Worm (Caenorhabditis elegans) whole organism, L2 larva: Measurements from ENCODE around the gene soap-1.

ENCODE experiments used
- C34F6.9 ChIP-seq: fragments of 150-350 bp; optimal IDR thresholded peaks from 2 replicates; lab custom pipeline; 2014; ENCODE audit warnings: missing biosample characterization, missing genetic modification characterization
- F13H6.1 ChIP-seq: sonication (generic microtip); optimal IDR thresholded peaks from 2 replicates; lab custom pipeline; 2016; ENCODE audit warnings: missing genetic modification characterization, missing compliant biosample characterization
- R02D3.7 ChIP-seq: fragments of 150-350 bp; optimal IDR thresholded peaks from 2 replicates; lab custom pipeline; 2014; ENCODE audit warnings: missing biosample characterization, missing genetic modification characterization
- Y55F3AM.14 ChIP-seq: fragments of 200-800 bp; sonication (Bioruptor generic); optimal IDR thresholded peaks from 2 replicates; lab custom pipeline; 2018; ENCODE audit warnings: mild to moderate bottlenecking, missing genetic modification characterization, missing compliant biosample characterization
- ZK546.5 ChIP-seq: sonication (generic microtip); optimal IDR thresholded peaks from 2 replicates; lab custom pipeline; 2017; ENCODE audit warnings: missing biosample characterization, missing genetic modification characterization
- alr-1 ChIP-seq: fragments of 150-350 bp; optimal IDR thresholded peaks from 2 replicates; lab custom pipeline; 2014; ENCODE audit warnings: missing biosample characterization, missing genetic modification characterization
- aly-2 ChIP-seq: fragments of 150-350 bp; optimal IDR thresholded peaks from 2 replicates; lab custom pipeline; 2014; ENCODE audit warnings: missing biosample characterization, missing genetic modification characterization
- ama-1 ChIP-seq: fragments of 150-350 bp; optimal IDR thresholded peaks from 2 replicates; lab custom pipeline; 2018; ENCODE audit warnings: inconsistent platforms
- blmp-1 ChIP-seq: sonication (generic microtip); optimal IDR thresholded peaks from 2 replicates; lab custom pipeline; 2017; ENCODE audit warnings: missing genetic modification characterization, mild to moderate bottlenecking, missing compliant biosample characterization, antibody characterized with exemption, moderate library complexity; ENCODE audit not compliant: insufficient read depth
- ceh-16 ChIP-seq: fragments of 150-350 bp; optimal IDR thresholded peaks from 2 replicates; lab custom pipeline; 2014; ENCODE audit warnings: missing biosample characterization, missing genetic modification characterization
- ceh-82 ChIP-seq: fragments of 150-350 bp; optimal IDR thresholded peaks from 2 replicates; lab custom pipeline; 2014; ENCODE audit warnings: missing biosample characterization, missing genetic modification characterization
- crh-2 ChIP-seq: sonication (generic microtip); optimal IDR thresholded peaks from 2 replicates; lab custom pipeline; 2017; ENCODE audit warnings: missing biosample characterization, missing genetic modification characterization
- dmd-4 ChIP-seq: sonication (generic microtip); optimal IDR thresholded peaks from 2 replicates; lab custom pipeline; 2017; ENCODE audit warnings: missing biosample characterization, missing genetic modification characterization
- egl-27 ChIP-seq: sonication (generic microtip); optimal IDR thresholded peaks from 3 replicates; lab custom pipeline; 2017; ENCODE audit warnings: missing biosample characterization, missing genetic modification reagents, missing genetic modification characterization
- elt-1 ChIP-seq: fragments of 150-350 bp; optimal IDR thresholded peaks from 2 replicates; lab custom pipeline; 2014; ENCODE audit warnings: missing biosample characterization, missing genetic modification characterization
- elt-3 ChIP-seq: sonication (generic microtip); optimal IDR thresholded peaks from 2 replicates; lab custom pipeline; 2017; ENCODE audit warnings: missing biosample characterization, missing genetic modification characterization
- fos-1 ChIP-seq: fragments of 150-350 bp; optimal IDR thresholded peaks from 2 replicates; lab custom pipeline; 2014; ENCODE audit warnings: missing biosample characterization, missing genetic modification characterization
- gmeb-1 ChIP-seq: fragments of 150-350 bp; optimal IDR thresholded peaks from 2 replicates; lab custom pipeline; 2014; ENCODE audit warnings: missing biosample characterization, missing genetic modification characterization
- lin-11 ChIP-seq: fragments of 150-350 bp; sonication (generic microtip); optimal IDR thresholded peaks from 2 replicates; lab custom pipeline; 2014; ENCODE audit warnings: missing biosample characterization, missing genetic modification characterization, inconsistent platforms, mixed read lengths
- lin-13 ChIP-seq: fragments of 150-350 bp; optimal IDR thresholded peaks from 2 replicates; lab custom pipeline; 2014; ENCODE audit warnings: missing biosample characterization, missing genetic modification reagents, missing genetic modification characterization
- lsy-2 ChIP-seq, 2 experiments: fragments of 150-350 bp in 1 of 2; sonication (generic microtip) in 1 of 2; optimal IDR thresholded peaks; 2 replicates each; lab custom pipeline; 2014 to 2017; ENCODE audit warnings: missing biosample characterization in 2 of 2, missing genetic modification characterization in 2 of 2
- mab-5 ChIP-seq: fragments of 150-350 bp; optimal IDR thresholded peaks from 2 replicates; lab custom pipeline; 2014; ENCODE audit warnings: missing biosample characterization, missing genetic modification characterization
- mbf-1 ChIP-seq: sonication (generic microtip); optimal IDR thresholded peaks from 2 replicates; lab custom pipeline; 2017; ENCODE audit warnings: missing biosample characterization, missing genetic modification characterization
- mdl-1 ChIP-seq, 2 experiments: fragments of 150-350 bp in 1 of 2; sonication (generic microtip) in 1 of 2; optimal IDR thresholded peaks; 2 replicates each; lab custom pipeline; 2017; ENCODE audit warnings: missing biosample characterization in 2 of 2, missing genetic modification characterization in 2 of 2
- nhr-11 ChIP-seq: fragments of 150-350 bp; optimal IDR thresholded peaks from 2 replicates; lab custom pipeline; 2014; ENCODE audit warnings: missing biosample characterization, missing genetic modification characterization
- nhr-12 ChIP-seq: fragments of 150-350 bp; optimal IDR thresholded peaks from 2 replicates; lab custom pipeline; 2014; ENCODE audit warnings: missing biosample characterization, missing genetic modification characterization
- nhr-129 ChIP-seq: fragments of 150-350 bp; optimal IDR thresholded peaks from 2 replicates; lab custom pipeline; 2014; ENCODE audit warnings: missing biosample characterization, missing genetic modification characterization
- nhr-21 ChIP-seq: fragments of 150-350 bp; optimal IDR thresholded peaks from 2 replicates; lab custom pipeline; 2014; ENCODE audit warnings: missing biosample characterization, missing genetic modification characterization
- nhr-23 ChIP-seq: fragments of 150-350 bp; optimal IDR thresholded peaks from 2 replicates; lab custom pipeline; 2014; ENCODE audit warnings: missing biosample characterization, missing genetic modification reagents, missing genetic modification characterization
- nhr-237 ChIP-seq: fragments of 150-350 bp; optimal IDR thresholded peaks from 2 replicates; lab custom pipeline; 2014; ENCODE audit warnings: missing biosample characterization, missing genetic modification characterization
- nhr-25 ChIP-seq: fragments of 150-350 bp; sonication (generic microtip); optimal IDR thresholded peaks from 3 replicates; lab custom pipeline; 2014; ENCODE audit warnings: missing biosample characterization, missing genetic modification characterization
- nhr-6 ChIP-seq: fragments of 150-350 bp; optimal IDR thresholded peaks from 2 replicates; lab custom pipeline; 2014; ENCODE audit warnings: missing biosample characterization, missing genetic modification characterization
- nhr-77 ChIP-seq: fragments of 150-350 bp; optimal IDR thresholded peaks from 2 replicates; lab custom pipeline; 2014; ENCODE audit warnings: missing biosample characterization, missing genetic modification characterization
- peb-1 ChIP-seq: fragments of 150-350 bp; optimal IDR thresholded peaks from 2 replicates; lab custom pipeline; 2014; ENCODE audit warnings: missing biosample characterization, missing genetic modification characterization
- sem-4 ChIP-seq: fragments of 150-350 bp; optimal IDR thresholded peaks from 2 replicates; lab custom pipeline; 2014; ENCODE audit warnings: missing biosample characterization, missing genetic modification reagents, missing genetic modification characterization
- skn-1 ChIP-seq: sonication (generic microtip); optimal IDR thresholded peaks from 2 replicates; lab custom pipeline; 2017; ENCODE audit warnings: missing biosample characterization, missing genetic modification characterization
- sma-3 ChIP-seq: sonication (generic microtip); optimal IDR thresholded peaks from 2 replicates; lab custom pipeline; 2016; ENCODE audit warnings: missing genetic modification reagents, missing genetic modification characterization, missing compliant biosample characterization
- sma-9 ChIP-seq, 2 experiments: fragments of 150-350 bp in 1 of 2; sonication (generic microtip) in 1 of 2; optimal IDR thresholded peaks; 2 replicates each; lab custom pipeline; 2014 to 2016; ENCODE audit warnings: missing genetic modification characterization in 2 of 2, mild to moderate bottlenecking in 1 of 2, missing biosample characterization in 1 of 2, missing compliant biosample characterization in 1 of 2, missing genetic modification reagents in 1 of 2, moderate library complexity in 1 of 2
- snpc-4 ChIP-seq: fragments of 150-350 bp; optimal IDR thresholded peaks from 2 replicates; lab custom pipeline; 2014; ENCODE audit warnings: missing biosample characterization, missing genetic modification characterization
- unc-39 ChIP-seq: fragments of 150-350 bp; optimal IDR thresholded peaks from 2 replicates; lab custom pipeline; 2014; ENCODE audit warnings: missing biosample characterization, missing genetic modification characterization
- unc-55 ChIP-seq: fragments of 150-350 bp; sonication (generic microtip); optimal IDR thresholded peaks from 3 replicates; lab custom pipeline; 2014; ENCODE audit warnings: missing biosample characterization, missing genetic modification reagents, missing genetic modification characterization
- zag-1 ChIP-seq: fragments of 150-350 bp; optimal IDR thresholded peaks from 2 replicates; lab custom pipeline; 2014; ENCODE audit warnings: missing biosample characterization, missing genetic modification characterization
- ztf-11 ChIP-seq: sonication (generic microtip); optimal IDR thresholded peaks from 2 replicates; lab custom pipeline; 2017; ENCODE audit warnings: missing biosample characterization, missing genetic modification characterization
- ztf-4 ChIP-seq: fragments of 150-350 bp; optimal IDR thresholded peaks from 2 replicates; lab custom pipeline; 2014; ENCODE audit warnings: missing biosample characterization, missing genetic modification characterization

Gene soap-1

DNA sequence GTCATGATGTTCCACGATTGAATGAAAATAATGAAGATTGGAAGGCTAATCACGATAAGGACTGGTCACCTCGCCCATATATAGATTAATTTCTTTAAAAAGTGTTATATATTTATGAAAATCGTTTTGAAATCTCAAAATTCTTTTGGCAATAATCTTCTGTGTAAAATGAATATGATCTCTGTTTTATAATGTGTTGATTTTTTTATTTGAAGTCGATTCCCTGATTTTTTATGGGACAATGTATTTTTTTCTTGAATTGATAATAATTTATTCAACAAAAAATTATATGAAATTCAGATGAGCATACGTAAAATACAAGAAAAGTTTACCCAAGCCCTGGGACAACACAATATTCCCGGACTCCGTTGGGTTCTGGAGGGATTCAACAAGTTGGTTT lies 24.8 kb upstream of the soap-1 start, which contains the start of gene C05C8.1:
C05C8.1 (plus strand) TSS at position 301 of the 400 bp plus-strand sequence.
- TF ChIP-seq ama-1 (no peak), lsy-2 (tag; optimal IDR thresholded peaks at IDR 0.05; lab: Kevin White, UChicago) (no peak), fos-1 (no peak), elt-3 (tag; lab: Kevin White, UChicago) (no peak), ceh-16 (tag; lab: Kevin White, UChicago) (no peak), gmeb-1 (tag; lab: Kevin White, UChicago) (no peak)

DNA sequence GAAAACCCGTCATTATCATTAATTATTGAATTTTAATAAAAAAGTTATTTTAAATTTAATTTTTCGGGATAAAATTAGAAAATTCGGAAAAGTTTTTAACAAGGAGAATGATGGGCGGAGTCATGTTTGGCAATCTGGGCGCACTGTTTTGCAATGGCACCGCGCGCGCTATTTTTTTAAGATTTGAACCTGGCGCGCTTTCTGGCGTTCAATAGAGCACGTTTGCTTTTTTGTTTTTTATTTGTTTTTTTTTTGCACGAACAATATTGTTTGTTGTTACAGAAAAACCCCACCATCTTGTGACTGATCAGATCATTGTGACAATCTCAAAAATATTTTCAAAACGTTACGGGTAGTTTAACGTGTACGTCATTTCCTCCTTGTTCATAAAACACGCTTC lies 22.4 kb upstream of the soap-1 start, which contains the start of gene hyls-1:
hyls-1 (plus strand) TSS at position 249 of the 400 bp plus-strand sequence.
- TF ChIP-seq F13H6.1 (tag; lab: Kevin White, UChicago) (peak; percentile 78), dmd-4 (tag; lab: Kevin White, UChicago) (no peak), egl-27 (tag; lab: Kevin White, UChicago) (no peak), C34F6.9 (tag; lab: Kevin White, UChicago) (peak; percentile 79), ZK546.5 (tag; lab: Kevin White, UChicago) (peak; percentile 16), ztf-11 (tag; lab: Kevin White, UChicago) (no peak), peb-1 (tag; lab: Kevin White, UChicago) (no peak), nhr-6 (tag; lab: Kevin White, UChicago) (no peak), zag-1 (peak; percentile 52), nhr-21 (peak; percentile 70), mbf-1 (no peak), nhr-12 (no peak), mdl-1 (tag; optimal IDR thresholded peaks at IDR 0.05; lab: Kevin White, UChicago) (no peak), ztf-4 (tag; lab: Kevin White, UChicago) (peak; percentile 53), lin-11 (tag; lab: Kevin White, UChicago) (peak; percentile 88), elt-3 (tag; lab: Kevin White, UChicago) (no peak), nhr-25 (tag; lab: Kevin White, UChicago) (peak; percentile 85), Y55F3AM.14 (GFP tag; lab: Kevin White, UChicago) (no peak), sma-9 (GFP tag; optimal IDR thresholded peaks at IDR 0.05; lab: Kevin White, UChicago) (peak; percentile 77), sma-9 (tag; optimal IDR thresholded peaks at IDR 0.05; lab: Kevin White, UChicago) (no peak), unc-55 (peak; percentile 95), ceh-16 (tag; lab: Kevin White, UChicago) (no peak), nhr-23 (tag; lab: Kevin White, UChicago) (no peak), nhr-129 (tag; lab: Kevin White, UChicago) (peak; percentile 80), fos-1 (peak; percentile 29), R02D3.7 (tag; lab: Kevin White, UChicago) (peak; percentile 1), sem-4 (peak; percentile 70), lsy-2 (tag; optimal IDR thresholded peaks at IDR 0.05; lab: Kevin White, UChicago) (peak; percentile 71 to 88), elt-1 (no peak), gmeb-1 (tag; lab: Kevin White, UChicago) (peak; percentile 97), nhr-11 (tag; lab: Kevin White, UChicago) (no peak), sma-3 (GFP tag; lab: Kevin White, UChicago) (peak; percentile 85), mab-5 (tag; lab: Kevin White, UChicago) (peak; percentile 64), nhr-237 (tag; lab: Kevin White, UChicago) (peak; percentile 57), skn-1 (tag; lab: Kevin White, UChicago) (peak; percentile 64), unc-39 (tag; lab: Kevin White, UChicago) (no peak), blmp-1 (peak; percentile 40), lin-13 (GFP tag; lab: Kevin White, UChicago) (peak; percentile 83), ama-1 (no peak), alr-1 (no peak), snpc-4 (tag; lab: Kevin White, UChicago) (peak; percentile 18), aly-2 (tag; lab: Kevin White, UChicago) (no peak), ceh-82 (tag; lab: Kevin White, UChicago) (peak; percentile 73), crh-2 (tag; lab: Kevin White, UChicago) (peak; percentile 91), nhr-77 (tag; lab: Kevin White, UChicago) (no peak)
- TF ChIP-seq, all 48 proteins: peak for 25

DNA sequence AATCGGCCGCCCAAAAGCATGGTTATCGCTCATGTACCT lies 22.2 kb upstream of the soap-1 start, which contains the start of gene hpo-9:
hpo-9 (minus strand) TSS at position 37 of the 39 bp plus-strand sequence.
- TF ChIP-seq ztf-4 (tag; lab: Kevin White, UChicago) (no peak), nhr-25 (tag; lab: Kevin White, UChicago) (no peak), ceh-16 (tag; lab: Kevin White, UChicago) (no peak), R02D3.7 (tag; lab: Kevin White, UChicago) (no peak), nhr-23 (tag; lab: Kevin White, UChicago) (no peak), fos-1 (no peak), gmeb-1 (tag; lab: Kevin White, UChicago) (no peak), nhr-237 (tag; lab: Kevin White, UChicago) (no peak), F13H6.1 (tag; lab: Kevin White, UChicago) (no peak), nhr-6 (tag; lab: Kevin White, UChicago) (no peak)
